Worm (Caenorhabditis elegans) whole organism, mixed stage, embryonic: ENCODE results near the gene klp-19.

Source experiments
- M03D4.4 ChIP-seq: sonication (generic microtip); optimal IDR thresholded peaks from 2 replicates; lab custom pipeline; 2017; ENCODE audit warnings: mild to moderate bottlenecking, missing genetic modification characterization, missing compliant biosample characterization
- bed-3 ChIP-seq: fragments of 200-800 bp; sonication (Bioruptor generic); optimal IDR thresholded peaks from 3 replicates; lab custom pipeline; 2018; ENCODE audit warnings: mild to moderate bottlenecking, missing genetic modification characterization, moderate library complexity, missing compliant biosample characterization
- blmp-1 ChIP-seq: fragments of 150-350 bp; optimal IDR thresholded peaks from 2 replicates; lab custom pipeline; 2014; ENCODE audit warnings: missing biosample characterization, missing genetic modification characterization
- ceh-39 ChIP-seq: fragments of 150-350 bp; optimal IDR thresholded peaks from 2 replicates; lab custom pipeline; 2014; ENCODE audit warnings: missing biosample characterization, missing genetic modification characterization
- ceh-43 ChIP-seq: fragments of 200-800 bp; sonication (Bioruptor generic); optimal IDR thresholded peaks from 2 replicates; lab custom pipeline; 2018; ENCODE audit warnings: mild to moderate bottlenecking, missing genetic modification characterization, moderate library complexity, missing compliant biosample characterization
- ceh-83 ChIP-seq: fragments of 200-800 bp; sonication (Bioruptor generic); optimal IDR thresholded peaks from 2 replicates; lab custom pipeline; 2018; ENCODE audit warnings: mild to moderate bottlenecking, missing genetic modification characterization, missing compliant biosample characterization
- ces-1 ChIP-seq: fragments of 150-350 bp; optimal IDR thresholded peaks from 2 replicates; lab custom pipeline; 2014; ENCODE audit warnings: missing biosample characterization, missing genetic modification reagents, missing genetic modification characterization
- cnd-1 ChIP-seq: fragments of 200-800 bp; sonication (Bioruptor generic); optimal IDR thresholded peaks from 2 replicates; lab custom pipeline; 2018; ENCODE audit warnings: mild to moderate bottlenecking, missing genetic modification characterization, missing compliant biosample characterization
- drap-1 ChIP-seq: fragments of 200-800 bp; sonication (Bioruptor generic); optimal IDR thresholded peaks from 3 replicates; lab custom pipeline; 2018; ENCODE audit warnings: mild to moderate bottlenecking, missing genetic modification characterization, missing compliant biosample characterization
- elt-1 ChIP-seq: sonication (generic microtip); optimal IDR thresholded peaks from 2 replicates; lab custom pipeline; 2017; ENCODE audit warnings: missing genetic modification characterization, mild to moderate bottlenecking, missing compliant biosample characterization, antibody characterized with exemption, moderate library complexity, borderline replicate concordance; ENCODE audit not compliant: insufficient read depth
- elt-3 ChIP-seq: fragments of 150-350 bp; optimal IDR thresholded peaks from 2 replicates; lab custom pipeline; 2014; ENCODE audit warnings: missing biosample characterization, missing genetic modification characterization
- flh-1 ChIP-seq: fragments of 200-800 bp; sonication (Bioruptor generic); optimal IDR thresholded peaks from 2 replicates; lab custom pipeline; 2018; ENCODE audit warnings: mild to moderate bottlenecking, missing genetic modification characterization, moderate library complexity, missing compliant biosample characterization
- ham-2 ChIP-seq: fragments of 200-800 bp; sonication (Bioruptor generic); optimal IDR thresholded peaks from 2 replicates; lab custom pipeline; 2018; ENCODE audit warnings: mild to moderate bottlenecking, missing genetic modification characterization, missing compliant biosample characterization
- hlh-1 ChIP-seq: fragments of 150-350 bp; optimal IDR thresholded peaks from 2 replicates; lab custom pipeline; 2014; ENCODE audit warnings: missing biosample characterization, missing genetic modification reagents, missing genetic modification characterization
- lin-13 ChIP-seq: fragments of 150-350 bp; optimal IDR thresholded peaks from 2 replicates; lab custom pipeline; 2014; ENCODE audit warnings: missing biosample characterization, missing genetic modification characterization
- lin-32 ChIP-seq: fragments of 200-800 bp; sonication (Bioruptor generic); optimal IDR thresholded peaks from 2 replicates; lab custom pipeline; 2018; ENCODE audit warnings: mild to moderate bottlenecking, missing genetic modification characterization, missing compliant biosample characterization
- lsy-2 ChIP-seq: fragments of 150-350 bp; optimal IDR thresholded peaks from 2 replicates; lab custom pipeline; 2014; ENCODE audit warnings: missing biosample characterization, missing genetic modification characterization
- mab-5 ChIP-seq: fragments of 150-350 bp; optimal IDR thresholded peaks from 2 replicates; lab custom pipeline; 2014; ENCODE audit warnings: missing biosample characterization, missing genetic modification characterization
- mep-1 ChIP-seq: fragments of 150-350 bp; optimal IDR thresholded peaks from 2 replicates; lab custom pipeline; 2017; ENCODE audit warnings: missing biosample characterization, missing genetic modification reagents, missing genetic modification characterization, inconsistent platforms
- mls-2 ChIP-seq: sonication (generic microtip); optimal IDR thresholded peaks from 2 replicates; lab custom pipeline; 2016; ENCODE audit warnings: mild to moderate bottlenecking, missing genetic modification characterization, moderate library complexity, missing compliant biosample characterization
- nhr-12 ChIP-seq: fragments of 150-350 bp; optimal IDR thresholded peaks from 2 replicates; lab custom pipeline; 2014; ENCODE audit warnings: missing biosample characterization, missing genetic modification characterization
- nhr-2 ChIP-seq: fragments of 150-350 bp; optimal IDR thresholded peaks from 2 replicates; lab custom pipeline; 2014; ENCODE audit warnings: missing biosample characterization, missing genetic modification characterization
- nhr-237 ChIP-seq: fragments of 150-350 bp; optimal IDR thresholded peaks from 2 replicates; lab custom pipeline; 2014; ENCODE audit warnings: missing biosample characterization, missing genetic modification characterization
- nhr-28 ChIP-seq: fragments of 150-350 bp; optimal IDR thresholded peaks from 2 replicates; lab custom pipeline; 2014; ENCODE audit warnings: missing biosample characterization, missing genetic modification characterization
- nhr-76 ChIP-seq: sonication (generic microtip); optimal IDR thresholded peaks from 2 replicates; lab custom pipeline; 2017; ENCODE audit warnings: missing biosample characterization, missing genetic modification characterization
- pha-4 ChIP-seq: fragments of 150-350 bp; optimal IDR thresholded peaks from 2 replicates; lab custom pipeline; 2018; ENCODE audit warnings: missing biosample characterization, missing genetic modification reagents, missing genetic modification characterization
- sem-2 ChIP-seq: fragments of 200-800 bp; sonication (Bioruptor generic); optimal IDR thresholded peaks from 2 replicates; lab custom pipeline; 2018; ENCODE audit warnings: mild to moderate bottlenecking, missing genetic modification characterization, missing compliant biosample characterization
- snpc-4 ChIP-seq: fragments of 150-350 bp; optimal IDR thresholded peaks from 2 replicates; lab custom pipeline; 2014; ENCODE audit warnings: missing biosample characterization, missing genetic modification characterization
- sptf-1 ChIP-seq: sonication (generic microtip); optimal IDR thresholded peaks from 2 replicates; lab custom pipeline; 2017; ENCODE audit warnings: mild to moderate bottlenecking, missing genetic modification characterization, moderate library complexity, missing compliant biosample characterization
- tbx-8 ChIP-seq: fragments of 200-800 bp; sonication (Bioruptor generic); optimal IDR thresholded peaks from 2 replicates; lab custom pipeline; 2018; ENCODE audit warnings: mild to moderate bottlenecking, missing genetic modification characterization, moderate library complexity, missing compliant biosample characterization
- unc-120 ChIP-seq: sonication (generic microtip); optimal IDR thresholded peaks from 2 replicates; lab custom pipeline; 2017; ENCODE audit warnings: missing genetic modification characterization, missing compliant biosample characterization; ENCODE audit not compliant: poor library complexity, severe bottlenecking
- unc-39 ChIP-seq: fragments of 150-350 bp; optimal IDR thresholded peaks from 2 replicates; lab custom pipeline; 2014; ENCODE audit warnings: missing biosample characterization, missing genetic modification characterization
- unc-62 ChIP-seq: fragments of 150-350 bp; optimal IDR thresholded peaks from 2 replicates; lab custom pipeline; 2014; ENCODE audit warnings: missing biosample characterization, missing genetic modification reagents, missing genetic modification characterization
- zip-8 ChIP-seq: fragments of 150-350 bp; optimal IDR thresholded peaks from 2 replicates; lab custom pipeline; 2014; ENCODE audit warnings: missing biosample characterization, missing genetic modification characterization

Gene klp-19

ce11 chrIII:13267046-13267445, 40.0 kb downstream of the klp-19 start:
- TF ChIP-seq ceh-39 (tag; lab: Kevin White, UChicago) = no peak
- TF ChIP-seq unc-39 (tag; lab: Kevin White, UChicago) = no peak
- TF ChIP-seq snpc-4 (tag; lab: Kevin White, UChicago) = no peak
- no peak for TF ChIP-seq flh-1 (GFP tag; lab: Kevin White, UChicago)
- no peak for TF ChIP-seq mls-2
- TF ChIP-seq ham-2 (GFP tag; lab: Kevin White, UChicago) = no peak
- TF ChIP-seq lin-13 (tag; lab: Kevin White, UChicago) = no peak
- TF ChIP-seq nhr-237 = no peak
- no peak for TF ChIP-seq unc-120 (tag; lab: Kevin White, UChicago)
- TF ChIP-seq ces-1 = no peak
- TF ChIP-seq ceh-43 (GFP tag; lab: Kevin White, UChicago) = no peak
- TF ChIP-seq cnd-1 = no peak
- TF ChIP-seq nhr-2 = no peak
- no peak for TF ChIP-seq unc-62 (GFP tag; lab: Kevin White, UChicago)
- no peak for TF ChIP-seq sptf-1 (tag; lab: Kevin White, UChicago)
- no peak for TF ChIP-seq lin-32 (GFP tag; lab: Kevin White, UChicago)
- no peak for TF ChIP-seq drap-1
- no peak for TF ChIP-seq nhr-28 (tag; lab: Kevin White, UChicago)
- no peak for TF ChIP-seq nhr-76 (tag; lab: Kevin White, UChicago)
- TF ChIP-seq M03D4.4 (tag; lab: Kevin White, UChicago) = no peak
- TF ChIP-seq, all 35 proteins: peak for 0

ce11 chrIII:13265566-13265965, 41.5 kb downstream of the klp-19 start, which contains the start of gene F56A8.5:
Gene F56A8.5, plus strand, starts transcription at chrIII:13265866.
- TF ChIP-seq pha-4 (tag; lab: Kevin White, UChicago) (no peak), unc-62 (GFP tag; lab: Kevin White, UChicago) (no peak), cnd-1 (no peak), blmp-1 (tag; lab: Kevin White, UChicago) (no peak), nhr-76 (tag; lab: Kevin White, UChicago) (no peak), sptf-1 (tag; lab: Kevin White, UChicago) (no peak), elt-1 (tag; lab: Kevin White, UChicago) (no peak), hlh-1 (tag; lab: Kevin White, UChicago) (no peak), elt-3 (no peak), nhr-2 (no peak), sem-2 (GFP tag; lab: Kevin White, UChicago) (no peak), lsy-2 (tag; lab: Kevin White, UChicago) (no peak), ceh-43 (GFP tag; lab: Kevin White, UChicago) (no peak)

ce11 chrIII:13262987-13263386, 44.1 kb downstream of the klp-19 start, which contains the start of gene F56A8.4:
Gene F56A8.4, plus strand, starts transcription at chrIII:13263287.
- TF ChIP-seq lin-32 (GFP tag; lab: Kevin White, UChicago) (no peak), ceh-83 (GFP tag; lab: Kevin White, UChicago) (peak; percentile 1)

ce11 chrIII:13260344-13260743, 46.7 kb downstream of the klp-19 start:
- no peak for TF ChIP-seq unc-39 (tag; lab: Kevin White, UChicago)
- no peak for TF ChIP-seq elt-1 (tag; lab: Kevin White, UChicago)
- no peak for TF ChIP-seq lin-13 (tag; lab: Kevin White, UChicago)
- TF ChIP-seq mls-2 = no peak
- no peak for TF ChIP-seq unc-120 (tag; lab: Kevin White, UChicago)
- TF ChIP-seq ces-1 = no peak
- no peak for TF ChIP-seq nhr-237
- TF ChIP-seq ceh-43 (GFP tag; lab: Kevin White, UChicago) = no peak
- TF ChIP-seq tbx-8 (GFP tag; lab: Kevin White, UChicago) = no peak
- no peak for TF ChIP-seq nhr-28 (tag; lab: Kevin White, UChicago)
- no peak for TF ChIP-seq bed-3 (GFP tag; lab: Kevin White, UChicago)
- no peak for TF ChIP-seq nhr-76 (tag; lab: Kevin White, UChicago)
- TF ChIP-seq elt-3 = no peak
- TF ChIP-seq zip-8 (tag; lab: Kevin White, UChicago) = no peak
- TF ChIP-seq lin-32 (GFP tag; lab: Kevin White, UChicago) = no peak

- peak; percentile 20 for TF ChIP-seq zip-8 (tag; lab: Kevin White, UChicago)
- TF ChIP-seq M03D4.4 (tag; lab: Kevin White, UChicago) = no peak
- no peak for TF ChIP-seq lsy-2 (tag; lab: Kevin White, UChicago)
- TF ChIP-seq nhr-76 (tag; lab: Kevin White, UChicago) = no peak
- TF ChIP-seq nhr-28 (tag; lab: Kevin White, UChicago) = no peak
- TF ChIP-seq ceh-83 (GFP tag; lab: Kevin White, UChicago) = no peak
- TF ChIP-seq nhr-12 (tag; lab: Kevin White, UChicago) = no peak
- no peak for TF ChIP-seq unc-120 (tag; lab: Kevin White, UChicago)
- no peak for TF ChIP-seq ceh-43 (GFP tag; lab: Kevin White, UChicago)
- TF ChIP-seq nhr-2 = peak; percentile 87
- no peak for TF ChIP-seq blmp-1 (tag; lab: Kevin White, UChicago)
- TF ChIP-seq hlh-1 (tag; lab: Kevin White, UChicago) = peak; percentile 89
- TF ChIP-seq lin-32 (GFP tag; lab: Kevin White, UChicago) = no peak
- TF ChIP-seq lin-13 (tag; lab: Kevin White, UChicago) = no peak
- TF ChIP-seq bed-3 (GFP tag; lab: Kevin White, UChicago) = no peak
- TF ChIP-seq cnd-1 = no peak
- no peak for TF ChIP-seq mep-1 (tag; lab: Kevin White, UChicago)
- no peak for TF ChIP-seq flh-1 (GFP tag; lab: Kevin White, UChicago)
- TF ChIP-seq unc-39 (tag; lab: Kevin White, UChicago) = no peak
- no peak for TF ChIP-seq drap-1
- TF ChIP-seq mab-5 (tag; lab: Kevin White, UChicago) = no peak
- TF ChIP-seq ham-2 (GFP tag; lab: Kevin White, UChicago) = no peak
- no peak for TF ChIP-seq elt-1 (tag; lab: Kevin White, UChicago)
- no peak for TF ChIP-seq elt-3
- no peak for TF ChIP-seq nhr-237
- TF ChIP-seq sem-2 (GFP tag; lab: Kevin White, UChicago) = no peak
Measured at ce11 chrIII:13258752-13259151, 48.3 kb downstream of the klp-19 start.
